Fruit fly (Drosophila melanogaster) whole organism, embryonic: ENCODE data around the gene CG13097.

Experiments
- Atf-2 ChIP-seq: fragments of 200-800 bp; sonication (Bioruptor generic); optimal IDR thresholded peaks from 2 replicates; lab custom pipeline; 2016; ENCODE audit warnings: missing biosample characterization, missing genetic modification characterization
- BtbVII ChIP-seq: fragments of 200-800 bp; sonication (Bioruptor generic); optimal IDR thresholded peaks from 3 replicates; lab custom pipeline; 2017; ENCODE audit warnings: missing biosample characterization, mild to moderate bottlenecking, missing genetic modification characterization
- Bteb2 ChIP-seq: fragments of 200-800 bp; sonication (Bioruptor generic); optimal IDR thresholded peaks from 2 replicates; lab custom pipeline; 2016; ENCODE audit warnings: missing biosample characterization, missing genetic modification characterization
- CG10654 ChIP-seq: fragments of 200-800 bp; sonication (Bioruptor generic); optimal IDR thresholded peaks from 2 replicates; lab custom pipeline; 2016; ENCODE audit warnings: missing biosample characterization, missing genetic modification characterization
- CG12236 ChIP-seq: fragments of 200-800 bp; sonication (Bioruptor generic); optimal IDR thresholded peaks from 2 replicates; lab custom pipeline; 2016; ENCODE audit warnings: missing biosample characterization, missing genetic modification characterization
- CG12769 ChIP-seq: fragments of 200-800 bp; sonication (Bioruptor generic); optimal IDR thresholded peaks from 2 replicates; lab custom pipeline; 2019; ENCODE audit warnings: missing biosample characterization, mild to moderate bottlenecking, missing genetic modification characterization, moderate library complexity
- CG13624 ChIP-seq: fragments of 200-800 bp; sonication (Bioruptor generic); optimal IDR thresholded peaks from 2 replicates; lab custom pipeline; 2016; ENCODE audit warnings: missing biosample characterization, missing genetic modification characterization
- CG14860 ChIP-seq: fragments of 200-800 bp; sonication (Bioruptor generic); IDR thresholded peaks from 3 replicates; pipeline ENCODE4 v1.3.6; 2022; ENCODE audit warnings: missing biosample characterization, missing genetic modification characterization; ENCODE audit not compliant: partially characterized antibody
- CG15514 ChIP-seq: fragments of 200-800 bp; sonication (Bioruptor generic); optimal IDR thresholded peaks from 3 replicates; lab custom pipeline; 2017; ENCODE audit warnings: missing biosample characterization, missing genetic modification characterization, mild to moderate bottlenecking, moderate library complexity, missing genetic modification reagents
- CG32532 ChIP-seq: fragments of 200-800 bp; sonication (Bioruptor generic); IDR thresholded peaks from 2 replicates; pipeline ENCODE4 v1.3.6; 2022; ENCODE audit warnings: missing biosample characterization, missing genetic modification characterization
- CG34422 ChIP-seq: fragments of 200-800 bp; sonication (Bioruptor generic); IDR thresholded peaks from 3 replicates; pipeline ENCODE4 v1.3.6; 2022; ENCODE audit warnings: missing biosample characterization, missing genetic modification characterization
- CG4282 ChIP-seq: fragments of 200-800 bp; sonication (Bioruptor generic); optimal IDR thresholded peaks from 2 replicates; lab custom pipeline; 2016; ENCODE audit warnings: missing biosample characterization, missing genetic modification characterization
- CG4328 ChIP-seq: fragments of 200-800 bp; sonication (Bioruptor generic); optimal IDR thresholded peaks from 3 replicates; lab custom pipeline; 2017; ENCODE audit warnings: missing biosample characterization, missing genetic modification reagents, missing genetic modification characterization
- CG6654 ChIP-seq: fragments of 200-800 bp; sonication (Bioruptor generic); optimal IDR thresholded peaks from 2 replicates; lab custom pipeline; 2017; ENCODE audit warnings: missing biosample characterization, mild to moderate bottlenecking, missing genetic modification characterization
- CG7556 ChIP-seq: fragments of 200-800 bp; sonication (Bioruptor generic); optimal IDR thresholded peaks from 2 replicates; lab custom pipeline; 2017; ENCODE audit warnings: missing biosample characterization, mild to moderate bottlenecking, missing genetic modification characterization
- CG7987 ChIP-seq: fragments of 200-800 bp; sonication (Bioruptor generic); optimal IDR thresholded peaks from 2 replicates; lab custom pipeline; 2018; ENCODE audit warnings: missing biosample characterization, mild to moderate bottlenecking, missing genetic modification characterization, moderate library complexity
- CG8089 ChIP-seq: fragments of 200-800 bp; sonication (Bioruptor generic); optimal IDR thresholded peaks from 3 replicates; lab custom pipeline; 2016; ENCODE audit warnings: missing biosample characterization, missing genetic modification characterization
- CG9215 ChIP-seq: fragments of 200-800 bp; sonication (Bioruptor generic); IDR thresholded peaks from 2 replicates; pipeline ENCODE4 v1.3.6; 2022; ENCODE audit warnings: missing biosample characterization, missing genetic modification characterization
- CG9609 ChIP-seq: fragments of 200-800 bp; sonication (Bioruptor generic); optimal IDR thresholded peaks from 3 replicates; lab custom pipeline; 2016; ENCODE audit warnings: missing biosample characterization, missing genetic modification characterization
- CTCF ChIP-seq: fragments of 200-800 bp; sonication (Bioruptor generic); optimal IDR thresholded peaks from 2 replicates; lab custom pipeline; 2017; ENCODE audit warnings: missing biosample characterization, mild to moderate bottlenecking, missing genetic modification characterization, moderate library complexity
- Dll ChIP-seq: fragments of 200-800 bp; sonication (Bioruptor generic); IDR thresholded peaks from 4 replicates; pipeline ENCODE4 v1.3.6; 2022; ENCODE audit warnings: missing biosample characterization, missing genetic modification characterization; ENCODE audit not compliant: partially characterized antibody
- Fer3 ChIP-seq: fragments of 200-800 bp; sonication (Bioruptor generic); optimal IDR thresholded peaks from 2 replicates; lab custom pipeline; 2018; ENCODE audit warnings: missing biosample characterization, mild to moderate bottlenecking, missing genetic modification characterization, moderate library complexity
- GATAe ChIP-seq: fragments of 200-800 bp; sonication (Bioruptor generic); conservative IDR thresholded peaks from 2 replicates; pipeline ENCODE4 v1.3.6; 2022; ENCODE audit warnings: missing biosample characterization, missing genetic modification characterization
- Gug ChIP-seq: fragments of 200-800 bp; sonication (Bioruptor generic); IDR thresholded peaks from 4 replicates; pipeline ENCODE4 v1.3.6; 2022; ENCODE audit warnings: missing biosample characterization, missing genetic modification characterization
- HLH4C ChIP-seq: fragments of 200-800 bp; sonication (Bioruptor generic); IDR thresholded peaks from 3 replicates; pipeline ENCODE4 v1.3.6; 2022; ENCODE audit warnings: missing biosample characterization, missing genetic modification characterization; ENCODE audit not compliant: partially characterized antibody
- Hr51 ChIP-seq, 2 experiments: fragments of 200-800 bp; sonication (Bioruptor generic); optimal IDR thresholded peaks; 2 replicates in 1 of 2; 3 replicates in 1 of 2; lab custom pipeline; 2016 to 2018; ENCODE audit warnings: missing biosample characterization in 2 of 2, missing genetic modification characterization in 2 of 2, mild to moderate bottlenecking in 1 of 2, moderate library complexity in 1 of 2
- Lhr ChIP-seq: fragments of 200-800 bp; sonication (Bioruptor generic); optimal IDR thresholded peaks from 3 replicates; lab custom pipeline; 2017; ENCODE audit warnings: mild to moderate bottlenecking, missing biosample characterization, missing genetic modification reagents, missing genetic modification characterization
- NfI ChIP-seq: fragments of 200-800 bp; sonication (Bioruptor generic); optimal IDR thresholded peaks from 3 replicates; lab custom pipeline; 2018; ENCODE audit warnings: missing biosample characterization, mild to moderate bottlenecking, missing genetic modification characterization, moderate library complexity
- Stat92E ChIP-seq, 3 experiments: fragments of >200 bp in 2 of 3; fragments of 200-800 bp in 1 of 3; sonication (Bioruptor generic) in 1 of 3; optimal IDR thresholded peaks; 2 replicates each; lab custom pipeline; 2017 to 2019; ENCODE audit warnings: missing biosample characterization in 3 of 3, missing genetic modification characterization in 3 of 3, mild to moderate bottlenecking in 1 of 3, moderate library complexity in 1 of 3
- Xrp1 ChIP-seq: fragments of 200-800 bp; sonication (Bioruptor generic); IDR thresholded peaks from 2 replicates; pipeline ENCODE4 v1.3.6; 2022; ENCODE audit warnings: missing biosample characterization, missing genetic modification characterization
- abd-A ChIP-seq: fragments of 200-800 bp; sonication (Bioruptor generic); optimal IDR thresholded peaks from 3 replicates; lab custom pipeline; 2019; ENCODE audit warnings: missing biosample characterization, mild to moderate bottlenecking, missing genetic modification characterization, moderate library complexity
- ato ChIP-seq: fragments of 200-800 bp; sonication (Bioruptor generic); IDR thresholded peaks from 2 replicates; pipeline ENCODE4 v1.3.6; 2022; ENCODE audit warnings: missing biosample characterization, missing genetic modification characterization; ENCODE audit not compliant: partially characterized antibody
- bbx ChIP-seq: fragments of 200-800 bp; sonication (Bioruptor generic); IDR thresholded peaks from 2 replicates; pipeline ENCODE4 v1.3.6; 2022; ENCODE audit warnings: missing biosample characterization, missing genetic modification characterization; ENCODE audit not compliant: partially characterized antibody
- dati ChIP-seq: fragments of 200-800 bp; sonication (Bioruptor generic); IDR thresholded peaks from 2 replicates; pipeline ENCODE4 v1.3.6; 2022; ENCODE audit warnings: missing biosample characterization, missing genetic modification characterization
- gro ChIP-seq: fragments of 200-800 bp; sonication (Bioruptor generic); optimal IDR thresholded peaks from 2 replicates; lab custom pipeline; 2016; ENCODE audit warnings: missing biosample characterization, missing genetic modification characterization
- hbn ChIP-seq: fragments of 200-800 bp; sonication (Bioruptor generic); IDR thresholded peaks from 2 replicates; pipeline ENCODE4 v1.3.6; 2022; ENCODE audit warnings: missing biosample characterization, missing genetic modification characterization; ENCODE audit not compliant: partially characterized antibody
- inv ChIP-seq: fragments of 200-800 bp; sonication (Bioruptor generic); IDR thresholded peaks from 2 replicates; pipeline ENCODE4 v1.3.6; 2022; ENCODE audit warnings: missing biosample characterization, missing genetic modification characterization; ENCODE audit not compliant: partially characterized antibody
- otp ChIP-seq: fragments of 200-800 bp; sonication (Bioruptor generic); IDR thresholded peaks from 3 replicates; pipeline ENCODE4, ENCODE4 v1.3.6; 2022; ENCODE audit warnings: missing biosample characterization, missing genetic modification characterization
- rib ChIP-seq: fragments of 200-800 bp; sonication (Bioruptor generic); IDR thresholded peaks from 2 replicates; pipeline ENCODE4 v1.3.6; 2022; ENCODE audit warnings: missing biosample characterization, missing genetic modification characterization
- sd ChIP-seq: fragments of 200-800 bp; sonication (Bioruptor generic); optimal IDR thresholded peaks from 3 replicates; lab custom pipeline; 2018; ENCODE audit warnings: missing biosample characterization, mild to moderate bottlenecking, missing genetic modification characterization, moderate library complexity
- sna ChIP-seq: fragments of 200-800 bp; sonication (Bioruptor generic); IDR thresholded peaks from 2 replicates; pipeline ENCODE4 v1.3.6; 2022; ENCODE audit warnings: missing biosample characterization, missing genetic modification characterization; ENCODE audit not compliant: partially characterized antibody
- stc ChIP-seq: fragments of 200-800 bp; sonication (Bioruptor generic); IDR thresholded peaks from 2 replicates; pipeline ENCODE4 v1.3.6; 2022; ENCODE audit warnings: missing biosample characterization, missing genetic modification characterization
- sug ChIP-seq: fragments of 200-800 bp; optimal IDR thresholded peaks from 2 replicates; lab custom pipeline; 2019; ENCODE audit warnings: missing biosample characterization, mild to moderate bottlenecking, missing genetic modification characterization, moderate library complexity
- tio ChIP-seq: fragments of 200-800 bp; sonication (Bioruptor generic); optimal IDR thresholded peaks from 2 replicates; lab custom pipeline; 2017; ENCODE audit warnings: missing biosample characterization, missing genetic modification characterization, inconsistent platforms
- tna ChIP-seq: fragments of 200-800 bp; sonication (Bioruptor generic); IDR thresholded peaks from 2 replicates; pipeline ENCODE4 v1.3.6; 2022; ENCODE audit warnings: missing biosample characterization, missing genetic modification characterization; ENCODE audit not compliant: partially characterized antibody
- tup ChIP-seq: fragments of 200-800 bp; sonication (Bioruptor generic); optimal IDR thresholded peaks from 2 replicates; lab custom pipeline; 2016; ENCODE audit warnings: missing biosample characterization, mild to moderate bottlenecking, missing genetic modification characterization, moderate library complexity
- wek ChIP-seq: fragments of 200-800 bp; sonication (Bioruptor generic); optimal IDR thresholded peaks from 3 replicates; lab custom pipeline; 2018; ENCODE audit warnings: missing biosample characterization, mild to moderate bottlenecking, missing genetic modification characterization, moderate library complexity
- yki ChIP-seq: fragments of >200 bp; optimal IDR thresholded peaks from 3 replicates; lab custom pipeline; 2018

CG13097 gene

dm6 chr2L:8485562-8485961 is 29.1 kb downstream of the CG13097 start (continued):
- TF ChIP-seq abd-A (tag; lab: Kevin White, UChicago) (no peak), Bteb2 (GFP tag; lab: Kevin White, UChicago) (no peak), CG6654 (GFP tag; lab: Kevin White, UChicago) (no peak), Gug (GFP tag; lab: Robert Waterston, UW) (no peak), sug (tag; lab: Kevin White, UChicago) (peak; percentile 1), Atf-2 (no peak), otp (GFP tag; lab: Robert Waterston, UW) (no peak), gro (GFP tag; lab: Kevin White, UChicago) (no peak), CG7556 (GFP tag; lab: Kevin White, UChicago) (no peak), CG7987 (GFP tag; lab: Kevin White, UChicago) (no peak), CG12769 (tag; lab: Kevin White, UChicago) (no peak), CG9215 (GFP tag; lab: Robert Waterston, UW) (no peak), NfI (GFP tag; lab: Kevin White, UChicago) (no peak), stc (no peak), CG8089 (GFP tag; lab: Kevin White, UChicago) (no peak), hbn (GFP tag; lab: Robert Waterston, UW) (no peak), CG9609 (GFP tag; lab: Kevin White, UChicago) (no peak), BtbVII (GFP tag; lab: Kevin White, UChicago) (no peak), Fer3 (tag; lab: Kevin White, UChicago) (no peak), tna (GFP tag; lab: Robert Waterston, UW) (peak; percentile 67; the same call in 1 of the 2 replicates), CG4328 (no peak), CG13624 (no peak), CG12236 (GFP tag; lab: Kevin White, UChicago) (no peak), rib (GFP tag; lab: Robert Waterston, UW) (no peak)

- TF ChIP-seq CTCF (GFP tag; lab: Kevin White, UChicago) (peak; percentile 26), HLH4C (peak; percentile 68), Hr51 (GFP tag; optimal IDR thresholded peaks at IDR 0.05; lab: Kevin White, UChicago) (no peak), dati (no peak), CG15514 (GFP tag; lab: Kevin White, UChicago) (no peak), GATAe (no peak), Lhr (GFP tag; lab: Kevin White, UChicago) (no peak), CG34422 (GFP tag; lab: Robert Waterston, UW) (no peak), Dll (GFP tag; lab: Robert Waterston, UW) (peak; percentile 62; the same call in 2 of the 4 replicates), inv (GFP tag; lab: Robert Waterston, UW) (peak; percentile 43; the same call in 1 of the 2 replicates), tio (GFP tag; lab: Kevin White, UChicago) (no peak), tna (GFP tag; lab: Robert Waterston, UW) (peak; percentile 58; the same call in 1 of the 2 replicates), CG14860 (GFP tag; lab: Robert Waterston, UW) (peak; percentile 60), CG10654 (GFP tag; lab: Kevin White, UChicago) (no peak), sna (GFP tag; lab: Robert Waterston, UW) (0 out of 2 replicates have a peak, but pooled peaks have one; percentile 18), CG4282 (GFP tag; lab: Kevin White, UChicago) (no peak), yki (lab: Kevin White, UChicago) (no peak), tup (no peak), CG32532 (GFP tag; lab: Robert Waterston, UW) (no peak), bbx (GFP tag; lab: Robert Waterston, UW) (peak; percentile 77), sd (tag; lab: Kevin White, UChicago) (peak; percentile 0), ato (GFP tag; lab: Robert Waterston, UW) (peak; percentile 47), wek (no peak), Stat92E (GFP tag; optimal IDR thresholded peaks at IDR 0.05; lab: Kevin White, UChicago) (peak in 1 of 3 experiments; percentile 31), Xrp1 (0 out of 2 replicates have a peak, but pooled peaks have one; percentile 14)
Measured at dm6 chr2L:8481623-8482424, 32.8 kb downstream of the CG13097 start, which contains the start of gene CG43796. TSS of gene CG43796 (plus strand) at chr2L:8482374.
